Worm (Caenorhabditis elegans) whole organism, L4/young adult: Measurements from ENCODE around the gene vab-8.

Experiments used
- W03F9.2 ChIP-seq: fragments of 150-350 bp; optimal IDR thresholded peaks from 2 replicates; lab custom pipeline; 2014; ENCODE audit warnings: missing biosample characterization, missing genetic modification characterization
- dao-5 ChIP-seq: sonication (generic microtip); optimal IDR thresholded peaks from 2 replicates; lab custom pipeline; 2016; ENCODE audit warnings: missing genotype, missing genetic modification characterization, moderate library complexity, missing compliant biosample characterization

DNA sequence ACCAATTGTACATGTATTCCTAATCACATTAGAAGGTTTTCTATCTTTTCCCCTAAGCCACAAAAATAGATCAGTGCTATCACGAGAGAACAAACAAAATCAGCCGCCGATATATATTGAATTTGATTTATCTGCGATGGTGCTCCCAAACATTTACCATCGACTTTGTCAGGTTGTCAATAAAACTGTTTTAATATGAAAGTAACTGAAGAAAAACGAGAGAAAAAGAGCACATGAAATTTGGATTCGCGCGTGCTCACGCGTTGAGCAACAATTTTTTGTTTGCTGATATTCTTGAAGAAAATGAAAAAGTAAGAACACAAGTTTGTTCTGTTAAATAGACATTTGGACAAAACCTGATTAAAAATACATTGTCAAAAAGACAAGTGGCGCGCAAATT, 24.3 kb upstream of the vab-8 start:
- TF ChIP-seq W03F9.2 (tag; lab: Kevin White, UChicago), result no peak
- no peak for TF ChIP-seq dao-5 (tag; lab: Kevin White, UChicago)
